Worm (Caenorhabditis elegans) whole organism, L4/young adult: ENCODE results near the gene T28A11.2.

Experiments used
- W03F9.2 ChIP-seq: fragments of 150-350 bp; optimal IDR thresholded peaks from 2 replicates; lab custom pipeline; 2014; ENCODE audit warnings: missing biosample characterization, missing genetic modification characterization
- dao-5 ChIP-seq: sonication (generic microtip); optimal IDR thresholded peaks from 2 replicates; lab custom pipeline; 2016; ENCODE audit warnings: missing genotype, missing genetic modification characterization, moderate library complexity, missing compliant biosample characterization
- him-1 ChIP-seq: sonication (generic microtip); optimal IDR thresholded peaks from 2 replicates; lab custom pipeline; 2016; ENCODE audit warnings: missing genotype, missing genetic modification reagents, missing genetic modification characterization, missing compliant biosample characterization

T28A11.2 gene

ce11 chrV:3280009-3280408 lies at the start of gene T28A11.2:
Gene T28A11.2 (plus strand): TSS chrV:3280379.
- TF ChIP-seq him-1 (tag; lab: Kevin White, UChicago) (no peak), dao-5 (tag; lab: Kevin White, UChicago) (no peak), W03F9.2 (no peak)

ce11 chrV:3230597-3230996 lies 49.6 kb upstream of the T28A11.2 start, which contains the start of gene K08D9.10:
Gene K08D9.10 (plus strand): TSS chrV:3230897.
- no peak for TF ChIP-seq W03F9.2
- no peak for TF ChIP-seq dao-5 (tag; lab: Kevin White, UChicago)
- TF ChIP-seq him-1 (tag; lab: Kevin White, UChicago) = no peak

DNA sequence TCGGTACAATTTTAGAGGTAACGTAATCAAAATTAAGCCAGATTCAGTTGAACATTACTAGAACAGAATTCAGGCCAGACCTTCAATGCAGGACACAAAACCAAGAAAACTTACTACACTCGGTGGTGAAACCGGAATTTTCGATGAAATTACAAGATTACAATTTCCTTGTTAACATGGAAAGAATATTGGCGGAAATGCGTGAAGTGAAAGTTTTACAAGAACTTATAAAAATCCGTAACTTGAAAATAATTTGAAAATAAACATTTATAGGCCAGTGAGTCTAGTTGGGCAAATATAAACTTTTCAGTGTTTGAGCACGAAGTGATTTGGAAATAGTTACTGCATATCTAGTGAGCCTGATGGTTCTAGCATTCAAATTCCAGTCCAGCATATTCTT lies 45.3 kb upstream of the T28A11.2 start, which contains the start of gene K08D9.6:
Gene K08D9.6 (minus strand): TSS at position 101 of the 400 bp plus-strand sequence.
- TF ChIP-seq him-1 (tag; lab: Kevin White, UChicago) (no peak), W03F9.2 (no peak), dao-5 (tag; lab: Kevin White, UChicago) (no peak)

DNA sequence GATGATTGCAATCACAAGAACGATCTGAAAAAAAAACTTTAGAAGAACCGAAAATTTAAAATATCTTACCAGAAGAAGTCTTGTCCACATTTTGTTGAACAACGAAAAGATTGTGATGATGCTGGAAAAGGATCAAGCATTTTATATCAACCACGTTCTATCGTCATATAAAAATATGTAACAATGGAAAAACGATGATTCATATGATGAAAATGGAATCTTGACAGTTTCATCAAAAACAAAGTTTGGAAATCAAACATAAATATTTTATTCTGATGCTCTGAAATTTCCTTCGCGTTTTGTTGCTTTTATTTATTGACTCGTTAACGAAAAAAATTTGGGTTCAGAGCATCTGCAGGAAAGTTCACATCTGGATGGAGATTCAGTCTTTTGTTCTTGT lies 43.6 kb upstream of the T28A11.2 start, which contains the start of the genes K08D9.9 and str-16:
Gene K08D9.9 (minus strand): TSS at position 101 of the 400 bp plus-strand sequence.
Gene str-16 (plus strand): TSS at position 266 of the 400 bp plus-strand sequence.
- TF ChIP-seq him-1 (tag; lab: Kevin White, UChicago) (no peak), dao-5 (tag; lab: Kevin White, UChicago) (no peak), W03F9.2 (no peak)

- TF ChIP-seq W03F9.2 (no peak), him-1 (tag; lab: Kevin White, UChicago) (no peak), dao-5 (tag; lab: Kevin White, UChicago) (no peak)
Measured at ce11 chrV:3241175-3241574, 39.0 kb upstream of the T28A11.2 start, which contains the start of gene srj-11. Gene srj-11 (plus strand): TSS chrV:3241424.

DNA sequence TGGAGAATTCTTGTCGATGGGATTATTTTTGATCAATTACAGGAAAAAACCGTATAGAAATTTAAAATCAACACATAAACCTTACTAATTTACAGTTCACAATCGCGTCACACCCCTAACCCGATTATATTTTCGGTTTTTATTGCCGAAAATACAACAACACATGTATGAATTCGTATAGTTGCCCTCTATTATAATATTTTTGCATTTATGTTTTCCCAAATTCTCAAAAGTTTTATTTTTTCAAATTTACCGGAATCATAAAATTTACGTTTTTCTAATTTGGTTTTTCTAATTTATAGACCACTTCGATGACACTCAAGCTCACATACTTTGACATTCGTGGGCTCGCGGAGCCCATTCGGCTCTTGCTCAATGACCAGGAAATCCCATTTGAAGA lies 37.2 kb upstream of the T28A11.2 start, which contains the start of gene gst-23:
Gene gst-23 (plus strand): TSS at position 301 of the 400 bp plus-strand sequence.
- TF ChIP-seq him-1 (tag; lab: Kevin White, UChicago) (no peak), W03F9.2 (no peak), dao-5 (tag; lab: Kevin White, UChicago) (no peak)

- TF ChIP-seq him-1 (tag; lab: Kevin White, UChicago) = no peak
- no peak for TF ChIP-seq W03F9.2
- TF ChIP-seq dao-5 (tag; lab: Kevin White, UChicago) = no peak
Measured at ce11 chrV:3244703-3245102, 35.5 kb upstream of the T28A11.2 start, which contains the start of gene srj-7. Gene srj-7 (plus strand): TSS chrV:3245003.

DNA sequence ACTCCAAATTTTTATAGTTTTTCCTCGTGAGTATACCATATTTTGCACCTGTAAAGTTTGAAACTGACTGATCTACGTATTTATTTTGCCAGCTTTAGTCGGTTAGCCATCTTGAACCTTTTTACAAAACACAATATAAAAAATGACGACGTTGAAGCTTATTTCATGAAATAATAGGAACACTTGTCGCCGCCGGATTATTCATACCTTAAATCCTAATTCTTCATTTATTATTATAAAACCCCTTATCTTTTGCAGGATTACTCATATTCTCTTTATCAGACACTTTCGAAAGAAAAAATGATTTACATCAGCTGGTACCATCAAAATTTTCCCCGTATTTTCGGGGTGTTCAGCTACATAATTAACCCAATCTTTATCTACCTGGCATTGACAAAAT lies 32.7 kb upstream of the T28A11.2 start, which contains the start of gene srj-8:
Gene srj-8 (plus strand): TSS at position 301 of the 400 bp plus-strand sequence.
- TF ChIP-seq him-1 (tag; lab: Kevin White, UChicago) (no peak), W03F9.2 (no peak), dao-5 (tag; lab: Kevin White, UChicago) (no peak)

- no peak for TF ChIP-seq him-1 (tag; lab: Kevin White, UChicago)
Measured at ce11 chrV:3250153-3250552, 30.0 kb upstream of the T28A11.2 start, which contains the start of gene T28A11.13. Gene T28A11.13 (minus strand): TSS chrV:3250253.

- TF ChIP-seq dao-5 (tag; lab: Kevin White, UChicago) (no peak), him-1 (tag; lab: Kevin White, UChicago) (no peak), W03F9.2 (no peak)
Measured at ce11 chrV:3256051-3256450, 24.1 kb upstream of the T28A11.2 start, which contains the start of gene srt-63. Gene srt-63 (minus strand): TSS chrV:3256151.

- TF ChIP-seq W03F9.2 = no peak
- TF ChIP-seq dao-5 (tag; lab: Kevin White, UChicago) = no peak
- no peak for TF ChIP-seq him-1 (tag; lab: Kevin White, UChicago)
Measured at ce11 chrV:3256809-3257208, 23.4 kb upstream of the T28A11.2 start.

- TF ChIP-seq dao-5 (tag; lab: Kevin White, UChicago) (no peak), W03F9.2 (no peak), him-1 (tag; lab: Kevin White, UChicago) (no peak)
Measured at ce11 chrV:3257277-3257676, 22.9 kb upstream of the T28A11.2 start, which contains the start of gene T28A11.22. Gene T28A11.22 (plus strand): TSS chrV:3257577.

ce11 chrV:3259168-3259622 lies 21.0 kb upstream of the T28A11.2 start, which contains the start of gene T28A11.16:
Gene T28A11.16 (minus strand): TSS chrV:3259218.
- TF ChIP-seq W03F9.2 (no peak), him-1 (tag; lab: Kevin White, UChicago) (no peak), dao-5 (tag; lab: Kevin White, UChicago) (no peak)

DNA sequence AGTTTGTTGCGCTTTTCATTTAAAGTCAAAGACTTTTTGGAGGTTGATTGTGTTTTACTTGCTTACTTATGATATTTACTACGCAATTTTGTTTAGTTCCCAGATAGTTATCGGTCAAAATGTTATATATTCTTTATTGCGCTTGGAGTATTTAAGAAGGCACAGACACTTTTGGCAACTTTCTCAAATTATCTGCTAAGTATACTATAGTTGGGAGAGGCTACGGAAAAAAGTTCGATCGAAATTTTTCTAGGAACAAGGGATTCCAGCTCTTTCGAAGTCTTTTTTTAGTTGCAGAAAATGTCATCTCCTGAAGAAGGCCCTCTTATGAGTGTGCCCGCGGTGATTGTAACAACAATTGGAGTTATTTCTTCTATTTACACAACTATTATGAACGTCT lies 20.1 kb upstream of the T28A11.2 start, which contains the start of gene srbc-5:
Gene srbc-5 (plus strand): TSS at position 301 of the 400 bp plus-strand sequence.
- TF ChIP-seq W03F9.2 = no peak
- TF ChIP-seq him-1 (tag; lab: Kevin White, UChicago) = no peak
- TF ChIP-seq dao-5 (tag; lab: Kevin White, UChicago) = no peak
